Worm (Caenorhabditis elegans): ENCODE measurements around the gene srx-1.

DNA sequence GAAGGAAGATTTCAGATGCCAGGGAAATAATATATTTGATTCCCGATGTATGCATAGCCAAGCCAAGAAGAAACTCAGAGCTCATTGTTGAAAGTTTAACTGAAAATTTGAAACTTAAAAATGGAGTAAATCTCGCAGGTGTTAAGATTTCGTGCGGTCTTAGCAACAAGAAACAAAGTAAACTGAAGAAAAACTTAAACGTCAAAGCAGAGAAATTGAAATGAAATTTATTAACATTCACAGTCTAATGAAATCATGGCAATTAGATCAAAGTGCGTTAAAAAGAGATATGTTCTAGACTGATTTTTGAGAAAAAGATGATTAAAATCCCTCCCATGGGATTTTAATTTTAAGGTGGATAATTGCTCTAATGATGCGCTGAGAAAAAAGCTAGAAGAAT, 22.6 kb upstream of the srx-1 start, which contains the start of gene str-84:
- TF ChIP-seq Y53G8AR.9 (GFP tag; conservative IDR thresholded peaks at IDR 0.05) (no peak), unc-62 (GFP tag; optimal IDR thresholded peaks at IDR 0.05) (no peak), mes-4 (tag; optimal IDR thresholded peaks at IDR 0.05) (no peak), F23B12.7 (tag; optimal IDR thresholded peaks at IDR 0.05; ENCODE audit: insufficient read depth) (no peak), him-1 (tag; optimal IDR thresholded peaks at IDR 0.05) (no peak), tbx-9 (tag; optimal IDR thresholded peaks at IDR 0.05; ENCODE audit: borderline replicate concordance) (no peak), snpc-4 (GFP tag; optimal IDR thresholded peaks at IDR 0.05) (no peak), snpc-4 (tag; optimal IDR thresholded peaks at IDR 0.05) (no peak), sea-2 (GFP tag; IDR thresholded peaks at IDR 0.05) (no peak), ceh-91 (GFP tag; IDR thresholded peaks at IDR 0.05) (no peak), attf-3 (GFP tag; conservative IDR thresholded peaks at IDR 0.05) (no peak), nhr-90 (tag; optimal IDR thresholded peaks at IDR 0.05) (no peak), B0336.3 (GFP tag; IDR thresholded peaks at IDR 0.05) (no peak)

Measured in whole organism, young adult.